Worm (Caenorhabditis elegans) whole organism, L3 larva: Measurements from ENCODE around the gene Y42H9B.3.

Source experiments
- R02D3.7 ChIP-seq: fragments of 150-350 bp; optimal IDR thresholded peaks from 2 replicates; lab custom pipeline; 2014; ENCODE audit warnings: missing biosample characterization, missing genetic modification characterization
- ZK546.5 ChIP-seq: sonication (generic microtip); optimal IDR thresholded peaks from 2 replicates; lab custom pipeline; 2017; ENCODE audit warnings: missing biosample characterization, missing genetic modification characterization
- aly-2 ChIP-seq: fragments of 150-350 bp; optimal IDR thresholded peaks from 2 replicates; lab custom pipeline; 2014; ENCODE audit warnings: missing biosample characterization, missing genetic modification characterization
- ceh-28 ChIP-seq: fragments of 150-350 bp; optimal IDR thresholded peaks from 2 replicates; lab custom pipeline; 2014; ENCODE audit warnings: missing biosample characterization, missing genetic modification reagents, missing genetic modification characterization
- ceh-82 ChIP-seq: fragments of 150-350 bp; optimal IDR thresholded peaks from 2 replicates; lab custom pipeline; 2014; ENCODE audit warnings: missing biosample characterization, missing genetic modification characterization
- ceh-9 ChIP-seq: sonication (generic microtip); optimal IDR thresholded peaks from 2 replicates; lab custom pipeline; 2018; ENCODE audit warnings: missing biosample characterization, missing genetic modification characterization
- egl-5 ChIP-seq: fragments of 150-350 bp; optimal IDR thresholded peaks from 2 replicates; lab custom pipeline; 2017; ENCODE audit warnings: missing biosample characterization, missing genetic modification reagents, missing genetic modification characterization, inconsistent platforms
- elt-1 ChIP-seq: fragments of 150-350 bp; optimal IDR thresholded peaks from 2 replicates; lab custom pipeline; 2014; ENCODE audit warnings: missing biosample characterization, missing genetic modification characterization
- elt-2 ChIP-seq: sonication (generic microtip); optimal IDR thresholded peaks from 2 replicates; lab custom pipeline; 2016; ENCODE audit warnings: missing genetic modification reagents, mild to moderate bottlenecking, missing genetic modification characterization, missing compliant biosample characterization
- eor-1 ChIP-seq, 2 experiments: fragments of 150-350 bp; optimal IDR thresholded peaks; 2 replicates each; lab custom pipeline; 2014 to 2018; ENCODE audit warnings: missing biosample characterization in 2 of 2, missing genetic modification characterization in 2 of 2
- fkh-10 ChIP-seq: sonication (generic microtip); optimal IDR thresholded peaks from 2 replicates; lab custom pipeline; 2017; ENCODE audit warnings: missing biosample characterization, missing genetic modification reagents, missing genetic modification characterization
- fkh-2 ChIP-seq: fragments of 150-350 bp; optimal IDR thresholded peaks from 2 replicates; lab custom pipeline; 2014; ENCODE audit warnings: missing biosample characterization, missing genetic modification reagents, missing genetic modification characterization
- fos-1 ChIP-seq: fragments of 150-350 bp; optimal IDR thresholded peaks from 2 replicates; lab custom pipeline; 2014; ENCODE audit warnings: missing biosample characterization, missing genetic modification characterization
- lin-15B ChIP-seq: fragments of 150-350 bp; optimal IDR thresholded peaks from 2 replicates; lab custom pipeline; 2014; ENCODE audit warnings: missing biosample characterization, missing genetic modification characterization
- lsy-12 ChIP-seq: sonication (generic microtip); optimal IDR thresholded peaks from 2 replicates; lab custom pipeline; 2016; ENCODE audit warnings: mild to moderate bottlenecking, missing genetic modification characterization, missing compliant biosample characterization
- mdl-1 ChIP-seq: fragments of 150-350 bp; optimal IDR thresholded peaks from 2 replicates; lab custom pipeline; 2014; ENCODE audit warnings: missing biosample characterization, missing genetic modification characterization
- nhr-12 ChIP-seq: fragments of 150-350 bp; optimal IDR thresholded peaks from 2 replicates; lab custom pipeline; 2014; ENCODE audit warnings: missing biosample characterization, missing genetic modification characterization
- nhr-23 ChIP-seq: fragments of 150-350 bp; optimal IDR thresholded peaks from 2 replicates; lab custom pipeline; 2014; ENCODE audit warnings: missing biosample characterization, missing genetic modification reagents, missing genetic modification characterization
- nhr-237 ChIP-seq: fragments of 150-350 bp; optimal IDR thresholded peaks from 2 replicates; lab custom pipeline; 2014; ENCODE audit warnings: missing biosample characterization, missing genetic modification characterization
- nhr-25 ChIP-seq: sonication (generic microtip); optimal IDR thresholded peaks from 2 replicates; lab custom pipeline; 2017; ENCODE audit warnings: missing biosample characterization, missing genetic modification characterization
- nhr-28 ChIP-seq: fragments of 150-350 bp; optimal IDR thresholded peaks from 2 replicates; lab custom pipeline; 2014; ENCODE audit warnings: missing biosample characterization, missing genetic modification characterization
- nhr-43 ChIP-seq: sonication (generic microtip); optimal IDR thresholded peaks from 2 replicates; lab custom pipeline; 2016; ENCODE audit warnings: mild to moderate bottlenecking, missing genetic modification characterization, missing compliant biosample characterization; ENCODE audit not compliant: poor library complexity, severe bottlenecking
- nhr-67 ChIP-seq: fragments of 150-350 bp; optimal IDR thresholded peaks from 2 replicates; lab custom pipeline; 2014; ENCODE audit warnings: missing biosample characterization, missing genetic modification characterization
- nhr-76 ChIP-seq: fragments of 150-350 bp; sonication (generic microtip); optimal IDR thresholded peaks from 5 replicates; lab custom pipeline; 2014; ENCODE audit warnings: missing biosample characterization, missing genetic modification characterization
- nhr-77 ChIP-seq: fragments of 150-350 bp; optimal IDR thresholded peaks from 2 replicates; lab custom pipeline; 2014; ENCODE audit warnings: missing biosample characterization, missing genetic modification characterization
- pha-4 ChIP-seq: fragments of 150-350 bp; optimal IDR thresholded peaks from 2 replicates; lab custom pipeline; 2014; ENCODE audit warnings: missing biosample characterization, missing genetic modification reagents, missing genetic modification characterization
- pqm-1 ChIP-seq: fragments of 150-350 bp; optimal IDR thresholded peaks from 2 replicates; lab custom pipeline; 2017; ENCODE audit warnings: missing biosample characterization, missing genetic modification characterization, inconsistent platforms
- skn-1 ChIP-seq: fragments of 150-350 bp; optimal IDR thresholded peaks from 2 replicates; lab custom pipeline; 2014; ENCODE audit warnings: missing biosample characterization, missing genetic modification characterization
- snpc-4 ChIP-seq: fragments of 150-350 bp; optimal IDR thresholded peaks from 2 replicates; lab custom pipeline; 2014; ENCODE audit warnings: missing biosample characterization, missing genetic modification characterization
- tbx-2 ChIP-seq: sonication (generic microtip); optimal IDR thresholded peaks from 2 replicates; lab custom pipeline; 2016; ENCODE audit warnings: mild to moderate bottlenecking, missing genetic modification characterization, missing compliant biosample characterization
- unc-62 ChIP-seq: fragments of 150-350 bp; sonication (generic microtip); optimal IDR thresholded peaks from 4 replicates; lab custom pipeline; 2014; ENCODE audit warnings: missing biosample characterization, missing genetic modification reagents, missing genetic modification characterization
- zag-1 ChIP-seq: fragments of 150-350 bp; optimal IDR thresholded peaks from 2 replicates; lab custom pipeline; 2014; ENCODE audit warnings: missing biosample characterization, missing genetic modification characterization
- ztf-11 ChIP-seq: fragments of 150-350 bp; optimal IDR thresholded peaks from 2 replicates; lab custom pipeline; 2014; ENCODE audit warnings: missing biosample characterization, missing genetic modification characterization

Y42H9B.3 gene

ce11 chrIV:8010521-8010920 is 1.7 kb downstream of the Y42H9B.3 start:
- no peak for TF ChIP-seq nhr-12 (tag; lab: Kevin White, UChicago)
- no peak for TF ChIP-seq unc-62 (GFP tag; lab: Kevin White, UChicago)
- TF ChIP-seq fkh-10 (GFP tag; lab: Kevin White, UChicago) = no peak
- no peak for TF ChIP-seq nhr-43 (tag; lab: Kevin White, UChicago)
- TF ChIP-seq nhr-76 (tag; lab: Kevin White, UChicago) = no peak
- no peak for TF ChIP-seq pqm-1 (tag; lab: Kevin White, UChicago)
- no peak for TF ChIP-seq egl-5 (tag; lab: Kevin White, UChicago)
- no peak for TF ChIP-seq zag-1 (tag; lab: Kevin White, UChicago)
- no peak for TF ChIP-seq eor-1 (tag; optimal IDR thresholded peaks at IDR 0.05; lab: Kevin White, UChicago)
- no peak for TF ChIP-seq lsy-12 (tag; lab: Kevin White, UChicago)
- TF ChIP-seq nhr-23 (tag; lab: Kevin White, UChicago) = no peak
- TF ChIP-seq ceh-82 (tag; lab: Kevin White, UChicago) = no peak
- TF ChIP-seq snpc-4 (tag; lab: Kevin White, UChicago) = no peak
- no peak for TF ChIP-seq ZK546.5
- no peak for TF ChIP-seq mdl-1 (tag; lab: Kevin White, UChicago)

- TF ChIP-seq aly-2 (tag; lab: Kevin White, UChicago) (no peak), nhr-25 (tag; lab: Kevin White, UChicago) (peak; percentile 80), nhr-28 (tag; lab: Kevin White, UChicago) (no peak)
Observed at ce11 chrIV:8009374-8009773, 2.9 kb downstream of the Y42H9B.3 start.

- TF ChIP-seq snpc-4 (tag; lab: Kevin White, UChicago) = no peak
Observed at ce11 chrIV:8008137-8008536, 4.1 kb downstream of the Y42H9B.3 start.

ce11 chrIV:8007549-8007948 is 4.7 kb downstream of the Y42H9B.3 start:
- TF ChIP-seq nhr-23 (tag; lab: Kevin White, UChicago) (no peak), aly-2 (tag; lab: Kevin White, UChicago) (no peak), pqm-1 (tag; lab: Kevin White, UChicago) (no peak), ceh-9 (tag; lab: Kevin White, UChicago) (no peak), ceh-82 (tag; lab: Kevin White, UChicago) (no peak), eor-1 (tag; optimal IDR thresholded peaks at IDR 0.05; lab: Kevin White, UChicago) (no peak), elt-1 (tag; lab: Kevin White, UChicago) (no peak), ceh-28 (tag; lab: Kevin White, UChicago) (no peak), R02D3.7 (tag; lab: Kevin White, UChicago) (no peak), tbx-2 (tag; lab: Kevin White, UChicago) (no peak), skn-1 (tag; lab: Kevin White, UChicago) (no peak), pha-4 (no peak), fos-1 (no peak), lsy-12 (tag; lab: Kevin White, UChicago) (no peak), nhr-28 (tag; lab: Kevin White, UChicago) (no peak), nhr-77 (tag; lab: Kevin White, UChicago) (no peak), lin-15B (tag; lab: Kevin White, UChicago) (no peak), fkh-2 (no peak)

- TF ChIP-seq aly-2 (tag; lab: Kevin White, UChicago) (no peak), elt-1 (tag; lab: Kevin White, UChicago) (no peak), nhr-67 (tag; lab: Kevin White, UChicago) (no peak), R02D3.7 (tag; lab: Kevin White, UChicago) (no peak), lsy-12 (tag; lab: Kevin White, UChicago) (no peak), fkh-10 (GFP tag; lab: Kevin White, UChicago) (no peak), nhr-43 (tag; lab: Kevin White, UChicago) (no peak), ceh-82 (tag; lab: Kevin White, UChicago) (no peak), nhr-237 (no peak), nhr-25 (tag; lab: Kevin White, UChicago) (no peak), elt-2 (tag; lab: Kevin White, UChicago) (no peak), ztf-11 (no peak)
Observed at ce11 chrIV:8006161-8006560, 6.1 kb downstream of the Y42H9B.3 start.
